Fruit fly (Drosophila melanogaster) whole organism, pupa: ENCODE data around the gene mTerf5.

Experiments
- CG10348 ChIP-seq: fragments of 200-800 bp; sonication (Bioruptor generic); IDR thresholded peaks from 2 replicates; pipeline ENCODE4 v1.3.6; 2022; ENCODE audit warnings: missing biosample characterization, missing genetic modification characterization
- CG12605 ChIP-seq: fragments of 200-800 bp; sonication (Bioruptor generic); IDR thresholded peaks from 2 replicates; pipeline ENCODE4 v1.3.6; 2022; ENCODE audit warnings: missing biosample characterization, missing genetic modification characterization
- CG13204 ChIP-seq: fragments of 200-800 bp; sonication (Bioruptor generic); optimal IDR thresholded peaks from 2 replicates; lab custom pipeline; 2018; ENCODE audit warnings: missing biosample characterization, mild to moderate bottlenecking, missing genetic modification characterization, moderate library complexity
- CG14655 ChIP-seq: fragments of 200-800 bp; sonication (Bioruptor generic); optimal IDR thresholded peaks from 3 replicates; lab custom pipeline; 2017; ENCODE audit warnings: mild to moderate bottlenecking, missing biosample characterization, missing genetic modification reagents, missing genetic modification characterization
- CG15710 ChIP-seq: fragments of 200-800 bp; sonication (Bioruptor generic); optimal IDR thresholded peaks from 2 replicates; lab custom pipeline; 2018; ENCODE audit warnings: missing biosample characterization, mild to moderate bottlenecking, missing genetic modification characterization, moderate library complexity
- CG17806 ChIP-seq: fragments of 200-800 bp; sonication (Bioruptor generic); optimal IDR thresholded peaks from 2 replicates; lab custom pipeline; 2018; ENCODE audit warnings: missing biosample characterization, mild to moderate bottlenecking, missing genetic modification characterization, moderate library complexity
- CG32121 ChIP-seq: fragments of 200-800 bp; sonication (Bioruptor generic); IDR thresholded peaks from 2 replicates; pipeline ENCODE4 v1.3.6; 2022; ENCODE audit warnings: missing biosample characterization, missing genetic modification characterization
- CG34367 ChIP-seq: fragments of 200-800 bp; sonication (Bioruptor generic); optimal IDR thresholded peaks from 2 replicates; lab custom pipeline; 2018; ENCODE audit warnings: missing biosample characterization, mild to moderate bottlenecking, missing genetic modification characterization
- CG4496 ChIP-seq: fragments of 200-800 bp; sonication (Bioruptor generic); IDR thresholded peaks from 3 replicates; pipeline ENCODE4 v1.3.6; 2022; ENCODE audit warnings: missing biosample characterization, missing genetic modification characterization
- CG8159 ChIP-seq: fragments of 200-800 bp; sonication (Bioruptor generic); optimal IDR thresholded peaks from 3 replicates; lab custom pipeline; 2018; ENCODE audit warnings: missing biosample characterization, mild to moderate bottlenecking, missing genetic modification characterization, moderate library complexity
- CG8301 ChIP-seq: fragments of 200-800 bp; sonication (Bioruptor generic); optimal IDR thresholded peaks from 2 replicates; lab custom pipeline; 2018; ENCODE audit warnings: missing biosample characterization, mild to moderate bottlenecking, missing genetic modification characterization
- CG9948 ChIP-seq: fragments of 200-800 bp; sonication (Bioruptor generic); optimal IDR thresholded peaks from 2 replicates; lab custom pipeline; 2018; ENCODE audit warnings: missing biosample characterization, mild to moderate bottlenecking, missing genetic modification characterization, moderate library complexity
- D1 ChIP-seq: fragments of 200-800 bp; sonication (Bioruptor generic); optimal IDR thresholded peaks from 2 replicates; lab custom pipeline; 2018; ENCODE audit warnings: missing biosample characterization, mild to moderate bottlenecking, missing genetic modification characterization, moderate library complexity
- EcR ChIP-seq: fragments of 200-800 bp; sonication (Bioruptor generic); optimal IDR thresholded peaks from 3 replicates; lab custom pipeline; 2019; ENCODE audit warnings: missing biosample characterization, missing genetic modification characterization, mild to moderate bottlenecking, moderate library complexity, missing genetic modification reagents
- Ets98B ChIP-seq: fragments of 200-800 bp; sonication (Bioruptor generic); IDR thresholded peaks from 2 replicates; pipeline ENCODE4 v1.3.6; 2022; ENCODE audit warnings: missing biosample characterization, missing genetic modification characterization
- Pif1A ChIP-seq: fragments of 200-800 bp; sonication (Bioruptor generic); optimal IDR thresholded peaks from 3 replicates; lab custom pipeline; 2016; ENCODE audit warnings: missing biosample characterization, missing genetic modification characterization
- Pif1B ChIP-seq: fragments of 200-800 bp; sonication (Bioruptor generic); optimal IDR thresholded peaks from 3 replicates; lab custom pipeline; 2016; ENCODE audit warnings: missing biosample characterization, missing genetic modification characterization
- Snoo ChIP-seq: fragments of 200-800 bp; sonication (Bioruptor generic); optimal IDR thresholded peaks from 3 replicates; lab custom pipeline; 2017; ENCODE audit warnings: missing biosample characterization, mild to moderate bottlenecking, missing genetic modification characterization, inconsistent platforms
- fd96Ca ChIP-seq: fragments of 200-800 bp; sonication (Bioruptor generic); IDR thresholded peaks from 3 replicates; pipeline ENCODE4 v1.3.6; 2022; ENCODE audit warnings: missing biosample characterization, missing genetic modification characterization
- gl ChIP-seq: fragments of 200-800 bp; sonication (Bioruptor generic); optimal IDR thresholded peaks from 2 replicates; lab custom pipeline; 2018; ENCODE audit warnings: missing biosample characterization, mild to moderate bottlenecking, missing genetic modification characterization
- rn ChIP-seq: fragments of 200-800 bp; sonication (Bioruptor generic); IDR thresholded peaks from 2 replicates; pipeline ENCODE4 v1.3.6; 2022; ENCODE audit warnings: missing biosample characterization, missing genetic modification characterization

Gene mTerf5

DNA sequence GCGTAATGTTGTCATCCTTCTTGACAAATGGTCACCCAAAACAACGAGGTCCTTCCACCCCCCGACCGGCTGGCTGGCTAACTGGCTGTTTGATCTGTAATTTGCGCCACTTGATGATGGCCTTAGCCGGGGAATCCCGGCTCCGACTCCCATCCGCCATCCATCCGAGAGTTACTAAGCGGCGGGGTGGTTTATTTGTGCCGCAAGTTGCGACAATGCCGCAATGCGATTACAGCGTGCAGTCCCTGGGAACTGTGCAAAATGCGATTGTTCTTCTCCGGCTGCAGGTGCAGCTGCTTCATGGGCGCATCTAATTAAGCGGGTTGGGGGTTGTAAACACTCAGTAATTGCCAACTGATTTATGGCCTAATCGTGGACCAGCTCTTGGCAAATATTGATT, 36.5 kb upstream of the mTerf5 start:
- TF ChIP-seq Ets98B (GFP tag; lab: Robert Waterston, UW) = no peak
- TF ChIP-seq Pif1A (GFP tag; lab: Kevin White, UChicago) = no peak

DNA sequence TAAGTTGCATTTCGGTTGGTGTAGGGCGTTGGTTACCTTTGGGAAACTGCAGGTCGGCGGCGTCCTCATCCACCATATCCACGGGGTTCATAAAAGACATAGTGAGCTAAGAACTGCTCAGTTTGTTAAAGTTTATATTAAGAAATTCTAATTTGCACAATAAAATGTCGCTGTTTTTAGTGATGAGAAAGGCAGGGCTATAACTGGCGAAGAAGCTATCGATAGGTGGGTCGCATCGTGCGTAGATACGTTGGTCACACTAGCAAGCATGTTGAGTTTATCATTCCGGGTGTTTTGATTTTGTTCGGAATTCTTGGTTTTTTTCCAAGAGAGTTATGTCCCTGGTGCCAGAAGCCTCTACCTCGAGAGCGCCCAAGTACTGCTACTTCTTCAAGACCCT, 31.8 kb upstream of the mTerf5 start, which contains the start of the genes Ada2a, Polr2D, Tgs1 and moi:
Gene Ada2a (minus strand): TSS at position 207 of the 400 bp plus-strand sequence.
Gene Polr2D (minus strand): TSS at position 207 of the 400 bp plus-strand sequence.
Gene Tgs1 (plus strand): TSS at position 250 of the 400 bp plus-strand sequence.
Gene moi (plus strand): TSS at position 250 of the 400 bp plus-strand sequence.
- TF ChIP-seq D1 = no peak
- no peak for TF ChIP-seq CG4496
- no peak for TF ChIP-seq CG13204
- no peak for TF ChIP-seq CG34367 (tag; lab: Kevin White, UChicago)
- no peak for TF ChIP-seq CG32121 (GFP tag; lab: Robert Waterston, UW)
- no peak for TF ChIP-seq CG12605
- TF ChIP-seq CG14655 (GFP tag; lab: Kevin White, UChicago) = no peak
- TF ChIP-seq Snoo = no peak
- no peak for TF ChIP-seq EcR (GFP tag; lab: Kevin White, UChicago)

DNA sequence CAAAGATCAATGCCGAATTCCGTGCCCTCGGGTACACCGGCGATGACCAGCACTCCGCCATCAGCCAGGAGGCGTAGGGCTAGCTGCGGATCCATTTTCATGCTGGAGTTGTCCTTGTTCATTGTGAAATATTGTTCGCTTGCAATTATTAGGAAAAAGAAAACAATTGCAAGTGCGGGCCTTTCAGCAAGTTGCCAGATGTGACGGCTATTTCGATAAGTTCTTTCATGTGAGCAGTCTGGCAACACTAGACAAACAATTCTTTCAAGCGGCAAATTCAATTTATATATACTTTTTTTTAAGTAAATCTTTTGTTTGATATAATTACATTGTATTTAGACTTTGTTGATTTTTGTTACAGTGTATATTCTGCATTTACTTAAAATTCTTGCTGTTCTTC, 29.1 kb upstream of the mTerf5 start, which contains the start of gene CG12320:
Gene CG12320 (minus strand): TSS at position 157 of the 400 bp plus-strand sequence.
- TF ChIP-seq Pif1B (GFP tag; lab: Kevin White, UChicago) = no peak
- TF ChIP-seq CG4496 = no peak
- no peak for TF ChIP-seq CG10348
- TF ChIP-seq CG17806 (tag; lab: Kevin White, UChicago) = no peak
- TF ChIP-seq CG8301 = no peak
- no peak for TF ChIP-seq rn (GFP tag; lab: Robert Waterston, UW)
- no peak for TF ChIP-seq CG13204
- no peak for TF ChIP-seq Snoo
- no peak for TF ChIP-seq Ets98B (GFP tag; lab: Robert Waterston, UW)
- TF ChIP-seq gl = no peak
- TF ChIP-seq CG12605 = no peak
- TF ChIP-seq D1 = no peak

DNA sequence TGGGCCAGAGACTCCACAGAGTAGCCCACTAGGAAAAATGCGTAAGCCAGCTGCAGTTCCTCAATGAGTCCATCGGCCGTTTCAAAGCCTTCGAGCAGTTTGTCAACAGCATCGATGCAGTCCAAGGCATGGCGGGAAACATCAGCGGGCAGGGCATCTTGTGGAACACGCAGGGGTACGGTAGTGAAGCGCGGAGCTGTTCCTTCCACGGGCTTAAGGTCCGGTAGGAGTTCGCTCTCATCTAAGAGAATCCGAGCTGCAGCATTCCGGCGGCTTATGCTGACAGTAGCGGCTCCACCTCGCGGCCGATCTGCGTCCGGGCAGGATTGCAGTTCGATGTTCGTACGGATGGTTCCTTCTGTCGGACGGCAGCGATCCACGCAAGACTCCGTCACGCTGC, 28.4 kb upstream of the mTerf5 start:
- TF ChIP-seq D1 = no peak
- TF ChIP-seq CG8159 = no peak
- TF ChIP-seq fd96Ca (GFP tag; lab: Robert Waterston, UW) = no peak
- TF ChIP-seq CG32121 (GFP tag; lab: Robert Waterston, UW) = no peak
- TF ChIP-seq CG34367 (tag; lab: Kevin White, UChicago) = no peak
- TF ChIP-seq Pif1A (GFP tag; lab: Kevin White, UChicago) = no peak
- TF ChIP-seq rn (GFP tag; lab: Robert Waterston, UW) = no peak
- no peak for TF ChIP-seq Snoo
- no peak for TF ChIP-seq CG14655 (GFP tag; lab: Kevin White, UChicago)
- no peak for TF ChIP-seq Pif1B (GFP tag; lab: Kevin White, UChicago)
- TF ChIP-seq, all 21 proteins: peak for 0

DNA sequence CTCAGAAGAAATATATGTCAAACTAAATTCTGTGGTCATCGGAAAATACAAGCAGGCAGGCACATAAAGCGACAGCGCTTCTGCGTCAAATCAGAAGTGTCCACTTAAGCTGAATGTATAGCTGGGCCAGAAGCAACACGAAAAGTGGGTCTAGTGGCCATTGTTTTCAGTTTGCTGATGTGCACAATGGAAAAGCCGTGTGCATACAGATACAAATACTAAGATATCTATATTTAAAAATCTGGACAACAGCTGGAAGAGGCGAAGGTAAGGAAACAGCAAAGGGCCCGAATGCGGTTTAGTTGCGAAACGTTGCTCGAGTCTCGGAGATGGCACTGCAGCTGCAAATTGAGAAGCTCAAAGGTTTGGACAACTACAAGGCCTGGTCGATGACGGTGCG, 27.3 kb upstream of the mTerf5 start, which contains the start of gene CG18598:
Gene CG18598 (plus strand): TSS at position 301 of the 400 bp plus-strand sequence.
- TF ChIP-seq CG8159 (no peak), Pif1B (GFP tag; lab: Kevin White, UChicago) (no peak), CG9948 (no peak), CG10348 (no peak), Ets98B (GFP tag; lab: Robert Waterston, UW) (no peak), CG4496 (no peak), EcR (GFP tag; lab: Kevin White, UChicago) (no peak), CG15710 (no peak), CG32121 (GFP tag; lab: Robert Waterston, UW) (no peak), CG12605 (no peak)

DNA sequence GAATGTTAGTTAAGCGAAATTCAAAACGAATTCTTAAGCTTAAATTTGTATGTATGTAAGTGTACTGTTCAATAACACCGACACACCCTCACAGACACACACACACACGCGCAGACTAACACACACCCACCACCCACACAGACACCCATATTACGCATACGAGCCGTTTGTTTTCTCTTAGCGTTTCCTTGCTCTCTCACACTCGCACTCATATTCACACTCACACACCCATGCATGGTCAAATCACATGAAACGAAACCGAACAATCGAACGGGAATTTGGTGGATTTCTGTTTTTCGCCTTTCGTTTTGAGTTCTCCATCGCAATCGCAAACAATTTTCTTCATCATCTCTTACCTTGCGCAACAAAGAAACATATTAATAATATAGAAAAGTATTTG, 25.8 kb upstream of the mTerf5 start:
- TF ChIP-seq CG10348 (no peak), Snoo (no peak), Ets98B (GFP tag; lab: Robert Waterston, UW) (peak; percentile 4; the same call in 1 of the 2 replicates), CG8301 (no peak)

DNA sequence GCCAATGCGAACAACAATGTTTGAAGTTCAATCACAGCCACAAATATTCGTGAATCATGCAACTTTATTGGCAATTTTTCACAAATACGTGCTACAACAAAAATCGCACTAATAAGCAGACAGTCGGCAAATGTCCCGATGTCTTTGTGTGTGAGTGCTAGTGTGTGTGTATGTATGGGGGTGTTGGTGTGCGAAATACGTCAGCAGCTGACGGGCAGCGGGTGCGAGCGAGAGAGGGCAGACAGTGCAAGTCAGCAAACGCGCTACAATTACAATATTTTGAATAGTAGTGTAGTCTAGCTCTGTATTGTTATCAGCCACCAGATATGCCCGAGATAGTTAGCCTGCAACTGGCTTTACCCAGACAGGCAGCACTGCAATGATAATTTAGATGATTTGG, 22.6 kb upstream of the mTerf5 start:
- TF ChIP-seq rn (GFP tag; lab: Robert Waterston, UW) (no peak), CG17806 (tag; lab: Kevin White, UChicago) (no peak), CG10348 (no peak), CG32121 (GFP tag; lab: Robert Waterston, UW) (no peak), fd96Ca (GFP tag; lab: Robert Waterston, UW) (no peak), gl (no peak), CG12605 (no peak), CG9948 (no peak), Pif1A (GFP tag; lab: Kevin White, UChicago) (no peak), CG13204 (no peak), D1 (no peak), Ets98B (GFP tag; lab: Robert Waterston, UW) (no peak), Pif1B (GFP tag; lab: Kevin White, UChicago) (no peak), CG34367 (tag; lab: Kevin White, UChicago) (no peak), CG15710 (no peak)

DNA sequence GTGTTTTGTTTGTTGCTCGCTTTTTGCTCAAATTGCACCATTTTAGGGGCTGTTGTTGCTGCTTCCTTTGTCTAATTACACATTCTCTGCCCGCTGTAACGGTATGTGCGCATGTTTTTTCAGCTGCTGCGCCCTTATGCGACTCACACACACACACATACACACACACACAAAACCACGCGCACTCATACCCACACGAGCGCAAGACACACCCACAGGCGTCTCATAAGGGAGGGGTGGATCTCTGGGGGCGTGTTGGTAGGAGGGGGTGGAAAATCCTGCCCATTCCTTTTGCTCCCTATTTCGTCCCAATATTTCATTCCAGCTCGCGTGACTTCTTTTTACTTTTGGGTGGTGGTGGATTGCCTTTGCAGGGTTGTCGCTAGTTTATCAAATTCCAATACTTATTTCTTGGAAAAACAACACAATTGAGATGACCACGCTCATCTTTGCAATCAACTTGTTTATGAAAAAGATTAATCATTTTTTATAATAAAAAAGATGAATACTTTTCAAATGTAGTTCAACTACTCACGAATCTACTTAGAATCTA, 21.6 kb upstream of the mTerf5 start:
- TF ChIP-seq CG10348 (no peak), D1 (no peak), CG4496 (0 out of 3 replicates have a peak, but pooled peaks have one; percentile 9), Pif1A (GFP tag; lab: Kevin White, UChicago) (no peak)
